Worm (Caenorhabditis elegans) whole organism, L1 larva: ENCODE results near the gene M05D6.2.

Experiments used
- C34B4.2 ChIP-seq: sonication (generic microtip); optimal IDR thresholded peaks from 2 replicates; lab custom pipeline; 2017; ENCODE audit warnings: mild to moderate bottlenecking, missing genetic modification characterization, missing compliant biosample characterization
- aha-1 ChIP-seq: fragments of 150-350 bp; optimal IDR thresholded peaks from 2 replicates; lab custom pipeline; 2014; ENCODE audit warnings: missing biosample characterization, missing genetic modification characterization
- blmp-1 ChIP-seq: fragments of 150-350 bp; optimal IDR thresholded peaks from 2 replicates; lab custom pipeline; 2014; ENCODE audit warnings: missing biosample characterization, missing genetic modification characterization
- ceh-8 ChIP-seq: fragments of 200-800 bp; sonication (Bioruptor generic); optimal IDR thresholded peaks from 2 replicates; lab custom pipeline; 2018; ENCODE audit warnings: mild to moderate bottlenecking, missing genetic modification characterization, moderate library complexity, missing compliant biosample characterization
- ceh-82 ChIP-seq, 3 experiments: fragments of 150-350 bp in 1 of 3; sonication (generic microtip) in 2 of 3; optimal IDR thresholded peaks; 2 replicates each; lab custom pipeline; 2014 to 2017; ENCODE audit warnings: missing biosample characterization in 3 of 3, missing genetic modification characterization in 3 of 3
- ceh-88 ChIP-seq: fragments of 200-800 bp; sonication (Bioruptor generic); IDR thresholded peaks from 2 replicates; pipeline ENCODE4 v1.3.6; 2022; ENCODE audit warnings: missing genetic modification characterization, missing compliant biosample characterization
- ceh-90 ChIP-seq: sonication (generic microtip); optimal IDR thresholded peaks from 2 replicates; lab custom pipeline; 2016; ENCODE audit warnings: missing genetic modification characterization, missing compliant biosample characterization
- dsc-1 ChIP-seq: sonication (generic microtip); optimal IDR thresholded peaks from 2 replicates; lab custom pipeline; 2016; ENCODE audit warnings: mild to moderate bottlenecking, missing genetic modification characterization, missing compliant biosample characterization
- efl-1 ChIP-seq, 4 experiments: fragments of 150-350 bp; optimal IDR thresholded peaks in 3 of 4; peaks in 1 of 4; 1 replicate in 1 of 4; 2 replicates in 3 of 4; lab custom pipeline; 2014; ENCODE audit warnings: missing biosample characterization in 2 of 4, missing genetic modification characterization in 2 of 4, missing genetic modification reagents in 2 of 4
- efl-3 ChIP-seq: fragments of 200-800 bp; sonication (Bioruptor generic); optimal IDR thresholded peaks from 2 replicates; lab custom pipeline; 2018; ENCODE audit warnings: mild to moderate bottlenecking, missing genetic modification characterization, missing compliant biosample characterization
- elt-2 ChIP-seq: sonication (generic microtip); optimal IDR thresholded peaks from 2 replicates; lab custom pipeline; 2016; ENCODE audit warnings: missing genetic modification characterization, mild to moderate bottlenecking, inconsistent platforms, missing compliant biosample characterization, missing genetic modification reagents
- elt-3 ChIP-seq, 6 experiments: fragments of 150-350 bp in 1 of 6; sonication (generic microtip); optimal IDR thresholded peaks; 2 replicates each; lab custom pipeline; 2017 to 2018; ENCODE audit warnings: missing biosample characterization in 6 of 6, missing genetic modification characterization in 6 of 6, inconsistent platforms in 1 of 6
- fkh-4 ChIP-seq: sonication (generic microtip); optimal IDR thresholded peaks from 2 replicates; lab custom pipeline; 2016; ENCODE audit warnings: missing compliant biosample characterization, missing genetic modification characterization, borderline replicate concordance
- fkh-8 ChIP-seq: sonication (generic microtip); optimal IDR thresholded peaks from 2 replicates; lab custom pipeline; 2016; ENCODE audit warnings: mild to moderate bottlenecking, missing genetic modification characterization, missing compliant biosample characterization
- grh-1 ChIP-seq: fragments of 200-800 bp; sonication (Bioruptor generic); IDR thresholded peaks from 2 replicates; pipeline ENCODE4 v1.3.6; 2022; ENCODE audit warnings: missing genetic modification reagents, missing genetic modification characterization, missing compliant biosample characterization
- hlh-17 ChIP-seq: fragments of 200-800 bp; sonication (Bioruptor generic); optimal IDR thresholded peaks from 2 replicates; lab custom pipeline; 2018; ENCODE audit warnings: missing genetic modification characterization, mild to moderate bottlenecking, missing compliant biosample characterization, moderate library complexity, borderline replicate concordance
- hpl-2 ChIP-seq: fragments of 150-350 bp; optimal IDR thresholded peaks from 2 replicates; lab custom pipeline; 2014; ENCODE audit warnings: missing biosample characterization, missing genetic modification reagents, missing genetic modification characterization
- jun-1 ChIP-seq: fragments of 150-350 bp; optimal IDR thresholded peaks from 2 replicates; lab custom pipeline; 2014; ENCODE audit warnings: missing biosample characterization, missing genetic modification reagents, missing genetic modification characterization
- lin-14 ChIP-seq: fragments of 200-800 bp; sonication (Bioruptor generic); optimal IDR thresholded peaks from 2 replicates; lab custom pipeline; 2018; ENCODE audit warnings: mild to moderate bottlenecking, missing genetic modification characterization, moderate library complexity, missing compliant biosample characterization
- mdl-1 ChIP-seq, 2 experiments: fragments of 150-350 bp; optimal IDR thresholded peaks; 2 replicates each; lab custom pipeline; 2014 to 2017; ENCODE audit warnings: missing biosample characterization in 2 of 2, missing genetic modification characterization in 2 of 2, inconsistent platforms in 1 of 2
- nhr-11 ChIP-seq: fragments of 150-350 bp; optimal IDR thresholded peaks from 2 replicates; lab custom pipeline; 2014; ENCODE audit warnings: missing biosample characterization, missing genetic modification characterization
- nhr-12 ChIP-seq: sonication (generic microtip); optimal IDR thresholded peaks from 2 replicates; lab custom pipeline; 2017; ENCODE audit warnings: missing biosample characterization, missing genetic modification characterization
- nhr-19 ChIP-seq: fragments of 200-800 bp; sonication (Bioruptor generic); conservative IDR thresholded peaks from 2 replicates; pipeline ENCODE4 v1.3.6; 2022; ENCODE audit warnings: missing genetic modification characterization, missing compliant biosample characterization
- nhr-20 ChIP-seq: sonication (generic microtip); optimal IDR thresholded peaks from 2 replicates; lab custom pipeline; 2016; ENCODE audit warnings: mild to moderate bottlenecking, missing genetic modification characterization, missing compliant biosample characterization
- nhr-47 ChIP-seq: sonication (generic microtip); optimal IDR thresholded peaks from 2 replicates; lab custom pipeline; 2016; ENCODE audit warnings: mild to moderate bottlenecking, missing genetic modification characterization, moderate library complexity, missing compliant biosample characterization
- nhr-71 ChIP-seq: sonication (generic microtip); optimal IDR thresholded peaks from 2 replicates; lab custom pipeline; 2016; ENCODE audit warnings: mild to moderate bottlenecking, missing genetic modification characterization, moderate library complexity, missing compliant biosample characterization
- nhr-85 ChIP-seq: sonication (generic microtip); peaks from one replicate; lab custom pipeline; 2016; ENCODE audit warnings: missing genetic modification characterization, inconsistent platforms, missing compliant biosample characterization
- pag-3 ChIP-seq: sonication (generic microtip); optimal IDR thresholded peaks from 2 replicates; lab custom pipeline; 2017; ENCODE audit warnings: missing genetic modification characterization, mild to moderate bottlenecking, missing compliant biosample characterization, antibody characterized with exemption, borderline replicate concordance; ENCODE audit not compliant: insufficient read depth
- snu-23 ChIP-seq: sonication (generic microtip); optimal IDR thresholded peaks from 2 replicates; lab custom pipeline; 2016; ENCODE audit warnings: missing genetic modification characterization, missing compliant biosample characterization
- unc-130 ChIP-seq: fragments of 150-350 bp; optimal IDR thresholded peaks from 2 replicates; lab custom pipeline; 2017; ENCODE audit warnings: missing biosample characterization, missing genetic modification characterization, inconsistent platforms
- zag-1 ChIP-seq: fragments of 150-350 bp; optimal IDR thresholded peaks from 2 replicates; lab custom pipeline; 2014; ENCODE audit warnings: missing biosample characterization, missing genetic modification characterization
- ztf-11 ChIP-seq, 2 experiments: sonication (generic microtip); optimal IDR thresholded peaks; 2 replicates each; lab custom pipeline; 2016 to 2017; ENCODE audit warnings: missing genetic modification characterization in 2 of 2, missing biosample characterization in 1 of 2, missing compliant biosample characterization in 1 of 2
- ztf-4 ChIP-seq: fragments of 150-350 bp; optimal IDR thresholded peaks from 2 replicates; lab custom pipeline; 2014; ENCODE audit warnings: missing biosample characterization, missing genetic modification characterization

M05D6.2 gene

DNA sequence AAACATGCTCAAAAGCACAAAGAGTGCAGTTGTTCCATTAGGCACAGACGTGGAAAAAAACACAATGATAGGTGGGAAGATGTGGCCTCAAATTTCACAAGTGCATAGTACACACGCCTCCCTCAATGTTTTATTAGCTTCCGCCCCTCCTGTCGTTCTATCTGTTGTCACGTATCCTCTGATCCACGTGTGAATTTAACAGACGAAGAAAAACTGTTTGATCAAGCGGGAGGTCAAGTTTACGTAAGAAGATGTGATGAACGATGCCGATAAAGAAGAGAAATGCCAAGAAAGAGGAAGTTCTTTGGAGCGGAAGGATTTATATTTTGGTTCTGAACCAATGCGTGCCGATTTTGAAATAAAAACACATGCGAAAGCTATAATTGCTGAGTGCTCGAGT lies 17.2 kb upstream of the M05D6.2 start:
- TF ChIP-seq nhr-19 (GFP tag; lab: Robert Waterston, UW) (peak; percentile 40; the same call in 1 of the 2 replicates), nhr-20 (tag; lab: Kevin White, UChicago) (peak; percentile 48), elt-3 (tag; optimal IDR thresholded peaks at IDR 0.05; lab: Kevin White, UChicago) (peak in 2 of 6 experiments; percentile 15 to 70), snu-23 (peak; percentile 8), lin-14 (peak; percentile 61), nhr-11 (tag; lab: Kevin White, UChicago) (no peak), ceh-88 (GFP tag; lab: Robert Waterston, UW) (no peak), nhr-71 (tag; lab: Kevin White, UChicago) (peak; percentile 33), hlh-17 (no peak), C34B4.2 (tag; lab: Kevin White, UChicago) (no peak), blmp-1 (tag; lab: Kevin White, UChicago) (peak; percentile 74), zag-1 (tag; lab: Kevin White, UChicago) (no peak), mdl-1 (tag; optimal IDR thresholded peaks at IDR 0.05; lab: Kevin White, UChicago) (peak in 1 of 2 experiments; percentile 31), elt-2 (tag; lab: Kevin White, UChicago) (no peak), nhr-85 (tag; lab: Kevin White, UChicago) (peak; percentile 73), ceh-8 (GFP tag; lab: Kevin White, UChicago) (no peak), ztf-11 (tag; optimal IDR thresholded peaks at IDR 0.05; lab: Kevin White, UChicago) (no peak), ztf-4 (tag; lab: Kevin White, UChicago) (no peak)

DNA sequence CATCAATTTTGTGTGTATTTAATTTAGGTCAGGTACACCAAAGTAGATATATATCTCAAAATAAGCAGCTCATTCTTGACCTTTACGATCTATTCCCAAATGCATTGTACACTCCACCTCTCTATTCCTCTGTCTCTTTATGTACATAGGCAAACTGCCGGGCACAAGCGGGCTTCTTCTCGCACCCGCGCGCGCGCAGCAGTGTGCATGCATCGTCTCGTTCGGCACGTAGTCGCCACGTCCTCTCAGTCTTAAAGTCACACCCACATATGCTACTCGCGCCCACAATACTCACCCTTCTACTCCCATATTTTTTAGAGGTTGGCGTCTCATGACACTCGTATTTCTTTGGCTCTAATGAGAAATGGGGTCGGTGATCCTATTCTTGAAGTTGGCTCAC lies 16.5 kb upstream of the M05D6.2 start:
- no peak for TF ChIP-seq grh-1 (GFP tag; lab: Robert Waterston, UW)
- peak; percentile 55 for TF ChIP-seq lin-14
- peak; percentile 31 for TF ChIP-seq aha-1 (tag; lab: Kevin White, UChicago)
- TF ChIP-seq fkh-8: peak; percentile 57

DNA sequence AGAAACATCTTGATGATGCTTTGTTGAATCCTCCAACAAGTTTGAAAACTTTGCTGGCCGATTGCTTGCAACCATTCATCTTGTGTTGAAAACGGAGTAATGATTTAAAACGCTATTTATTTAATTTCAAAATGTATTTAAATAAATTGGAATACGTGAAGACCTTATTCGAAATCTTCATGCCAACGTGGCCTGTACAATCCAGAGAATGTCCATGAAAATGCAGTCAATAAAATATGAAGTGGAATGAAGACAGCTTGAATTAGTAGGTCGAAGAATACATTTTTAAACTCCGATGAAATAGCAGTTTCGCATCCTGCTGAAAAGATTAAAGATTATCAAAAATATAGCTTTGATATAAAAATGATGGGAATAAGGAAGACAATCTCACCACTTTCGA lies 13.4 kb upstream of the M05D6.2 start, which contains the start of gene F22B5.5:
Gene F22B5.5, minus strand, starts transcription at position 101 of the 400 bp plus-strand sequence.
- TF ChIP-seq fkh-4 (tag; lab: Kevin White, UChicago) (no peak), unc-130 (no peak), nhr-47 (tag; lab: Kevin White, UChicago) (no peak), nhr-12 (tag; lab: Kevin White, UChicago) (no peak), efl-3 (GFP tag; lab: Kevin White, UChicago) (no peak), pag-3 (no peak), dsc-1 (tag; lab: Kevin White, UChicago) (no peak), jun-1 (tag; lab: Kevin White, UChicago) (no peak), hpl-2 (GFP tag; lab: Kevin White, UChicago) (no peak), aha-1 (tag; lab: Kevin White, UChicago) (no peak), ceh-90 (tag; lab: Kevin White, UChicago) (no peak)

DNA sequence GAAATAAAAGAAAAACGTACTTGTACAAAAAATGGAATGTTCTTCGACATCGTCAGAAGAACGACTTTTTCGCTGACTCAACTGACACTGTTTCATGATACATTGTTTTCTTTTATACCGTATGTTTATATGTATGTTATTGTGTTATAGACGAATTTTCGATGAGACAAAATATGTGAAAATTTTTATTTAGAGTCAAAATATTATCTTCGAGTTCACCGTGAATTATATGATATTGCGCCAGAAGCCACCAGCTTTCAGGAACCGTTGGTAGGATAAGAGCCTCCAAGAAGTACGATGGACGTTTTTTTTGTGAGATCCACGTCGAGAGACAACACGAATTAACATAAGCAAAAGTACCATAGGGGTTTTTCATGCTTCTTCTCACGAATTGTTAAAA lies 11.8 kb upstream of the M05D6.2 start, which contains the start of gene F22B5.6:
Gene F22B5.6, minus strand, starts transcription at position 101 of the 400 bp plus-strand sequence.
- TF ChIP-seq ceh-82 (tag; optimal IDR thresholded peaks at IDR 0.05; lab: Kevin White, UChicago): no peak
- no peak for TF ChIP-seq efl-1 (optimal IDR thresholded peaks at IDR 0.05; lab: Kevin White, UChicago)
- TF ChIP-seq efl-1 (GFP tag; optimal IDR thresholded peaks at IDR 0.05 in 1 of 2; lab: Kevin White, UChicago): peak in 1 of 2 experiments; percentile 73
- TF ChIP-seq, all 84 proteins: peak for 1
